Fruit fly (Drosophila melanogaster) whole organism, pupa: Measurements from ENCODE around the gene ATPsynepsilonL.
A peak's percentile ranks its signal among the peaks of the same experiment; 100 is the strongest.

Source experiments
- CG10348 ChIP-seq: fragments of 200-800 bp; sonication (Bioruptor generic); IDR thresholded peaks from 2 replicates; pipeline ENCODE4 v1.3.6; 2022; ENCODE audit warnings: missing biosample characterization, missing genetic modification characterization
- CG13204 ChIP-seq: fragments of 200-800 bp; sonication (Bioruptor generic); optimal IDR thresholded peaks from 2 replicates; lab custom pipeline; 2018; ENCODE audit warnings: missing biosample characterization, mild to moderate bottlenecking, missing genetic modification characterization, moderate library complexity
- CG14655 ChIP-seq: fragments of 200-800 bp; sonication (Bioruptor generic); optimal IDR thresholded peaks from 3 replicates; lab custom pipeline; 2017; ENCODE audit warnings: mild to moderate bottlenecking, missing biosample characterization, missing genetic modification reagents, missing genetic modification characterization
- CG32121 ChIP-seq: fragments of 200-800 bp; sonication (Bioruptor generic); IDR thresholded peaks from 2 replicates; pipeline ENCODE4 v1.3.6; 2022; ENCODE audit warnings: missing biosample characterization, missing genetic modification characterization
- CG8159 ChIP-seq: fragments of 200-800 bp; sonication (Bioruptor generic); optimal IDR thresholded peaks from 3 replicates; lab custom pipeline; 2018; ENCODE audit warnings: missing biosample characterization, mild to moderate bottlenecking, missing genetic modification characterization, moderate library complexity
- CG8301 ChIP-seq: fragments of 200-800 bp; sonication (Bioruptor generic); optimal IDR thresholded peaks from 2 replicates; lab custom pipeline; 2018; ENCODE audit warnings: missing biosample characterization, mild to moderate bottlenecking, missing genetic modification characterization
- D1 ChIP-seq: fragments of 200-800 bp; sonication (Bioruptor generic); optimal IDR thresholded peaks from 2 replicates; lab custom pipeline; 2018; ENCODE audit warnings: missing biosample characterization, mild to moderate bottlenecking, missing genetic modification characterization, moderate library complexity
- EcR ChIP-seq: fragments of 200-800 bp; sonication (Bioruptor generic); optimal IDR thresholded peaks from 3 replicates; lab custom pipeline; 2019; ENCODE audit warnings: missing biosample characterization, missing genetic modification characterization, mild to moderate bottlenecking, moderate library complexity, missing genetic modification reagents
- Ets98B ChIP-seq: fragments of 200-800 bp; sonication (Bioruptor generic); IDR thresholded peaks from 2 replicates; pipeline ENCODE4 v1.3.6; 2022; ENCODE audit warnings: missing biosample characterization, missing genetic modification characterization
- Snoo ChIP-seq: fragments of 200-800 bp; sonication (Bioruptor generic); optimal IDR thresholded peaks from 3 replicates; lab custom pipeline; 2017; ENCODE audit warnings: missing biosample characterization, mild to moderate bottlenecking, missing genetic modification characterization, inconsistent platforms
- fd96Ca ChIP-seq: fragments of 200-800 bp; sonication (Bioruptor generic); IDR thresholded peaks from 3 replicates; pipeline ENCODE4 v1.3.6; 2022; ENCODE audit warnings: missing biosample characterization, missing genetic modification characterization
- gl ChIP-seq: fragments of 200-800 bp; sonication (Bioruptor generic); optimal IDR thresholded peaks from 2 replicates; lab custom pipeline; 2018; ENCODE audit warnings: missing biosample characterization, mild to moderate bottlenecking, missing genetic modification characterization

DNA sequence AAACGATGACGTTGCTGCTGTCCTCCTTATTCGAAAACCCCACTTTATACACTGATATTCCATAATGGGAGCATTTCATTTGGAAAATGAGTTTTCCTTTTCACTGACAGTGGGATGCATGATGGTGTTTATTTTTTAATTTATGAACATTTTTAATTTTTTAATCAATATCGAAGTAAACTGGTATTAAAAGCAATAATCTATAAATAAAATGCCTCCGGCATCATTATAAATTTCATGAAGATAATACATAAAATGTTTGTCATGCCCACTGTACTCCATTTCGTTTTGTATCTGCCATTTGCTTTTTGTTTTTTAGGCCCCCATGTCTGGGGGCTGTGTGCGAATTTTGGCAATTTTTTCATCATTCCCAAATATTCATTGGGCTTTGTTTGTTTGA lies 8.5 kb downstream of the ATPsynepsilonL start:
- TF ChIP-seq CG8159, result peak; percentile 56
- no peak for TF ChIP-seq fd96Ca (GFP tag; lab: Robert Waterston, UW)
- no peak for TF ChIP-seq gl
- peak; percentile 87 for TF ChIP-seq Ets98B (GFP tag; lab: Robert Waterston, UW)
- no peak for TF ChIP-seq CG13204
- TF ChIP-seq D1 (tag; lab: Kevin White, UChicago), result no peak
- peak; percentile 59 for TF ChIP-seq CG14655 (GFP tag; lab: Kevin White, UChicago)
- peak; percentile 64 for TF ChIP-seq CG8301 (tag; lab: Kevin White, UChicago)
- peak; percentile 38; the same call in 1 of the 2 replicates for TF ChIP-seq CG10348 (GFP tag; lab: Robert Waterston, UW)
- TF ChIP-seq Snoo (tag; lab: Kevin White, UChicago), result peak; percentile 43
- no peak for TF ChIP-seq EcR (GFP tag; lab: Kevin White, UChicago)
- TF ChIP-seq CG32121 (GFP tag; lab: Robert Waterston, UW), result peak; percentile 90
